Fruit fly (Drosophila melanogaster) whole organism, pupa: ENCODE results near the gene Peritrophin-15a.
A peak's percentile ranks its signal among the peaks of the same experiment; 100 is the strongest.

ENCODE experiments used
- CG12605 ChIP-seq: fragments of 200-800 bp; sonication (Bioruptor generic); IDR thresholded peaks from 2 replicates; pipeline ENCODE4 v1.3.6; 2022; ENCODE audit warnings: missing biosample characterization, missing genetic modification characterization
- CG17806 ChIP-seq: fragments of 200-800 bp; sonication (Bioruptor generic); optimal IDR thresholded peaks from 2 replicates; lab custom pipeline; 2018; ENCODE audit warnings: missing biosample characterization, mild to moderate bottlenecking, missing genetic modification characterization, moderate library complexity
- CG32121 ChIP-seq: fragments of 200-800 bp; sonication (Bioruptor generic); IDR thresholded peaks from 2 replicates; pipeline ENCODE4 v1.3.6; 2022; ENCODE audit warnings: missing biosample characterization, missing genetic modification characterization
- CG4496 ChIP-seq: fragments of 200-800 bp; sonication (Bioruptor generic); IDR thresholded peaks from 3 replicates; pipeline ENCODE4 v1.3.6; 2022; ENCODE audit warnings: missing biosample characterization, missing genetic modification characterization
- EcR ChIP-seq: fragments of 200-800 bp; sonication (Bioruptor generic); optimal IDR thresholded peaks from 3 replicates; lab custom pipeline; 2019; ENCODE audit warnings: missing biosample characterization, missing genetic modification characterization, mild to moderate bottlenecking, moderate library complexity, missing genetic modification reagents
- Ets98B ChIP-seq: fragments of 200-800 bp; sonication (Bioruptor generic); IDR thresholded peaks from 2 replicates; pipeline ENCODE4 v1.3.6; 2022; ENCODE audit warnings: missing biosample characterization, missing genetic modification characterization
- gl ChIP-seq: fragments of 200-800 bp; sonication (Bioruptor generic); optimal IDR thresholded peaks from 2 replicates; lab custom pipeline; 2018; ENCODE audit warnings: missing biosample characterization, mild to moderate bottlenecking, missing genetic modification characterization

DNA sequence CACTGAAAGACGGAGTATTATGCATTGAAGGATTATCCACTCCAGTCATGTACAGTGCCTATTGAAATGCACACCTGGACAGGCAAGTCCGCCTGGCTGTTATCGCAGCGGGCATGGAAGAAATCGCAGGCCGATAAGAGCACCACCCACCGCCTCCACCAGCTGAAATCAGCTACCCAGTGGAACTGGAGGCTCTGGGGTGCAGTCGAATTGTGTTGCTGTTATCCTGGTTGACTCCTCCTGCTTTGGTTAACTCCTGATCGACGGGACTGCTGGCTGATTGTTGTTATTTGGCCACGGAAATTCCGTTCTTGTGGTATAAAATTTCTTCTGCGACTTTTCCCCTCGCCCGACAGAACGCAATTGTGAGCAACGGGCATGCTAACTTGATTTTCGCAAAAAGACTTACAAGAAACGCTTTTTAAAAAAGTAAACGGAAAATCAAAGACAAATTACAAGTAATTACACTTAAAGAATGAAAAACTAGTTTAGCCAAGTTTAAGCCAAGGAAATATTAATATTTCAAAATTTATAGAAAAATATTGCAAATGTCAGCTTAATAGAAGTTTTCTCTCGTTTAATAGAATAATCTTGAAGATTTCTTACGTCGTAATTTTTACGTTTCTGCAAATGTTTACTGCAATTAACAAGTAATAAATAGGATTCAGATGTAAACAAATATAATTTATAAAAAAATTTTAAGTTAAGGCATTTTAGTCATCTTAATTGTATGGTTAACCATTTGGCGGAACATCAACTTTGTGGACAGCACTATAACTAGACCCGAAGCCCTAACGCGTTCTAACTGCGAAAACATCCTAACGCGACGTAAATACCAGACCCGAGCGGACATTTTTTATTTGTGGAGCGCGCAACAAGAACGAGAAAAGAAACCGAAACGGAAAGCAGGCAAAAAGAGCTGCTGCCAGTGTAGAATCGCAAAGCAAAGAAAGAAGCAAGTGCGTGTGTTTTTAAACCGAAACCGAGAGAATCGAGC, 19.3 kb upstream of the Peritrophin-15a start, which contains the start of the genes CG13398 and Akap200:
- TF ChIP-seq EcR (GFP tag; lab: Kevin White, UChicago): no peak
- TF ChIP-seq gl (tag; lab: Kevin White, UChicago): no peak
- TF ChIP-seq Ets98B (GFP tag; lab: Robert Waterston, UW): peak; percentile 35
- TF ChIP-seq CG32121 (GFP tag; lab: Robert Waterston, UW): peak; percentile 44; the same call in 1 of the 2 replicates
- no peak for TF ChIP-seq CG17806 (tag; lab: Kevin White, UChicago)
- TF ChIP-seq CG4496: 0 out of 3 replicates have a peak, but pooled peaks have one; percentile 15
- no peak for TF ChIP-seq CG12605 (GFP tag; lab: Robert Waterston, UW)
